Fruit fly (Drosophila melanogaster) whole organism, embryonic: ENCODE results near the gene Coq5.

Experiments
- B-H2 ChIP-seq: fragments of 200-800 bp; sonication (Bioruptor generic); optimal IDR thresholded peaks from 2 replicates; lab custom pipeline; 2018; ENCODE audit warnings: missing biosample characterization, mild to moderate bottlenecking, missing genetic modification characterization
- CG14050 ChIP-seq: fragments of 200-800 bp; sonication (Bioruptor generic); IDR thresholded peaks from 3 replicates; pipeline ENCODE4 v1.3.6; 2022; ENCODE audit warnings: missing biosample characterization, missing genetic modification characterization
- CG15479 ChIP-seq: fragments of 200-800 bp; sonication (Bioruptor generic); optimal IDR thresholded peaks from 3 replicates; lab custom pipeline; 2019; ENCODE audit warnings: missing biosample characterization, mild to moderate bottlenecking, missing genetic modification characterization, moderate library complexity
- CG15514 ChIP-seq: fragments of 200-800 bp; sonication (Bioruptor generic); optimal IDR thresholded peaks from 3 replicates; lab custom pipeline; 2017; ENCODE audit warnings: missing biosample characterization, missing genetic modification characterization, mild to moderate bottlenecking, moderate library complexity, missing genetic modification reagents
- CG16813 ChIP-seq: fragments of 200-800 bp; sonication (Bioruptor generic); IDR thresholded peaks from 3 replicates; pipeline ENCODE4 v1.3.6; 2022; ENCODE audit warnings: missing biosample characterization, missing genetic modification characterization; ENCODE audit not compliant: partially characterized antibody
- CG17186 ChIP-seq: fragments of 200-800 bp; sonication (Bioruptor generic); optimal IDR thresholded peaks from 3 replicates; lab custom pipeline; 2017; ENCODE audit warnings: missing biosample characterization, missing genetic modification reagents, missing genetic modification characterization
- CG17328 ChIP-seq: fragments of 200-800 bp; sonication (Bioruptor generic); IDR thresholded peaks from 2 replicates; pipeline ENCODE4 v1.3.6; 2022; ENCODE audit warnings: missing biosample characterization, missing genetic modification characterization
- CG18011 ChIP-seq: fragments of 200-800 bp; sonication (Bioruptor generic); optimal IDR thresholded peaks from 2 replicates; lab custom pipeline; 2017; ENCODE audit warnings: missing biosample characterization, missing genetic modification characterization, mild to moderate bottlenecking, moderate library complexity, missing genotype
- CG18764 ChIP-seq: fragments of 200-800 bp; sonication (Bioruptor generic); optimal IDR thresholded peaks from 3 replicates; lab custom pipeline; 2016; ENCODE audit warnings: missing biosample characterization, missing genetic modification characterization
- CG2199 ChIP-seq: fragments of 200-800 bp; sonication (Bioruptor generic); IDR thresholded peaks from 3 replicates; pipeline ENCODE4 v1.3.6; 2022; ENCODE audit warnings: missing biosample characterization, missing genetic modification characterization
- CG2889 ChIP-seq: fragments of 200-800 bp; sonication (Bioruptor generic); IDR thresholded peaks from 3 replicates; pipeline ENCODE4 v1.3.6; 2022; ENCODE audit warnings: missing biosample characterization, missing genetic modification characterization
- CG30403 ChIP-seq: fragments of 200-800 bp; sonication (Bioruptor generic); optimal IDR thresholded peaks from 3 replicates; lab custom pipeline; 2016; ENCODE audit warnings: missing biosample characterization, missing genetic modification characterization
- CG32532 ChIP-seq: fragments of 200-800 bp; sonication (Bioruptor generic); IDR thresholded peaks from 2 replicates; pipeline ENCODE4 v1.3.6; 2022; ENCODE audit warnings: missing biosample characterization, missing genetic modification characterization
- CG32767 ChIP-seq: fragments of 200-800 bp; sonication (Bioruptor generic); IDR thresholded peaks from 2 replicates; pipeline ENCODE4 v1.3.6; 2022; ENCODE audit warnings: missing biosample characterization, missing genetic modification characterization
- CG3726 ChIP-seq: fragments of 200-800 bp; sonication (Bioruptor generic); IDR thresholded peaks from 3 replicates; pipeline ENCODE4, ENCODE4 v1.3.6; 2022; ENCODE audit warnings: missing biosample characterization, missing genetic modification characterization
- CG6683 ChIP-seq: fragments of 200-800 bp; sonication (Bioruptor generic); optimal IDR thresholded peaks from 2 replicates; lab custom pipeline; 2017; ENCODE audit warnings: missing biosample characterization, mild to moderate bottlenecking, missing genetic modification characterization, missing genetic modification reagents
- CG6765 ChIP-seq: fragments of 200-800 bp; sonication (Bioruptor generic); optimal IDR thresholded peaks from 3 replicates; lab custom pipeline; 2017; ENCODE audit warnings: missing biosample characterization, mild to moderate bottlenecking, missing genetic modification characterization
- CG6791 ChIP-seq: fragments of 200-800 bp; sonication (Bioruptor generic); IDR thresholded peaks from 3 replicates; pipeline ENCODE4 v1.3.6; 2022; ENCODE audit warnings: missing biosample characterization, missing genetic modification characterization; ENCODE audit not compliant: partially characterized antibody
- CG7357 ChIP-seq: fragments of 200-800 bp; sonication (Bioruptor generic); IDR thresholded peaks from 3 replicates; pipeline ENCODE4 v1.3.6; 2022; ENCODE audit warnings: missing biosample characterization, missing genetic modification characterization
- CG8089 ChIP-seq: fragments of 200-800 bp; sonication (Bioruptor generic); optimal IDR thresholded peaks from 3 replicates; lab custom pipeline; 2016; ENCODE audit warnings: missing biosample characterization, missing genetic modification characterization
- CG8281 ChIP-seq: fragments of 200-800 bp; sonication (Bioruptor generic); optimal IDR thresholded peaks from 2 replicates; lab custom pipeline; 2018; ENCODE audit warnings: missing biosample characterization, mild to moderate bottlenecking, missing genetic modification characterization, moderate library complexity
- CrebB ChIP-seq: fragments of 200-800 bp; sonication (Bioruptor generic); optimal IDR thresholded peaks from 3 replicates; lab custom pipeline; 2018; ENCODE audit warnings: missing biosample characterization, mild to moderate bottlenecking, missing genetic modification characterization
- D19B ChIP-seq: fragments of 200-800 bp; sonication (Bioruptor generic); optimal IDR thresholded peaks from 2 replicates; lab custom pipeline; 2017; ENCODE audit warnings: missing biosample characterization, mild to moderate bottlenecking, missing genetic modification characterization
- Hr51 ChIP-seq, 2 experiments: fragments of 200-800 bp; sonication (Bioruptor generic); optimal IDR thresholded peaks; 2 replicates in 1 of 2; 3 replicates in 1 of 2; lab custom pipeline; 2016 to 2018; ENCODE audit warnings: missing biosample characterization in 2 of 2, missing genetic modification characterization in 2 of 2, mild to moderate bottlenecking in 1 of 2, moderate library complexity in 1 of 2
- Kr ChIP-seq: fragments of 200-800 bp; sonication (Bioruptor generic); optimal IDR thresholded peaks from 2 replicates; lab custom pipeline; 2017; ENCODE audit warnings: missing biosample characterization, mild to moderate bottlenecking, missing genetic modification characterization
- Lpt ChIP-seq: fragments of >200 bp; optimal IDR thresholded peaks from 2 replicates; lab custom pipeline; 2018; ENCODE audit warnings: missing biosample characterization, missing genetic modification characterization
- MTF-1 ChIP-seq: fragments of 200-800 bp; sonication (Bioruptor generic); optimal IDR thresholded peaks from 2 replicates; lab custom pipeline; 2018; ENCODE audit warnings: missing biosample characterization, mild to moderate bottlenecking, missing genetic modification characterization, borderline replicate concordance
- Meics ChIP-seq: fragments of 200-800 bp; sonication (Bioruptor generic); optimal IDR thresholded peaks from 2 replicates; lab custom pipeline; 2017; ENCODE audit warnings: missing biosample characterization, mild to moderate bottlenecking, missing genetic modification characterization
- Nf-YC ChIP-seq: fragments of 200-800 bp; optimal IDR thresholded peaks from 3 replicates; lab custom pipeline; 2019; ENCODE audit warnings: missing biosample characterization, mild to moderate bottlenecking, missing genetic modification characterization, moderate library complexity
- Rx ChIP-seq: fragments of 200-800 bp; sonication (Bioruptor generic); IDR thresholded peaks from 2 replicates; pipeline ENCODE4 v1.3.6; 2022; ENCODE audit warnings: missing biosample characterization, missing genetic modification characterization
- Sox100B ChIP-seq: fragments of 200-800 bp; sonication (Bioruptor generic); optimal IDR thresholded peaks from 3 replicates; lab custom pipeline; 2018; ENCODE audit warnings: missing biosample characterization, mild to moderate bottlenecking, missing genetic modification characterization
- bbx ChIP-seq: fragments of 200-800 bp; sonication (Bioruptor generic); IDR thresholded peaks from 2 replicates; pipeline ENCODE4 v1.3.6; 2022; ENCODE audit warnings: missing biosample characterization, missing genetic modification characterization; ENCODE audit not compliant: partially characterized antibody
- btn ChIP-seq: fragments of 200-800 bp; sonication (Bioruptor generic); optimal IDR thresholded peaks from 2 replicates; lab custom pipeline; 2016; ENCODE audit warnings: missing biosample characterization, missing genetic modification characterization
- cg ChIP-seq: fragments of 200-800 bp; sonication (Bioruptor generic); optimal IDR thresholded peaks from 3 replicates; lab custom pipeline; 2019; ENCODE audit warnings: missing biosample characterization, mild to moderate bottlenecking, missing genetic modification characterization, moderate library complexity
- corto ChIP-seq: fragments of 200-800 bp; sonication (Bioruptor generic); optimal IDR thresholded peaks from 2 replicates; lab custom pipeline; 2016; ENCODE audit warnings: missing biosample characterization, mild to moderate bottlenecking, missing genetic modification characterization, moderate library complexity
- croc ChIP-seq: fragments of 200-800 bp; sonication (Bioruptor generic); conservative IDR thresholded peaks from 3 replicates; pipeline ENCODE4 v1.3.6; 2022; ENCODE audit warnings: missing biosample characterization, missing genetic modification characterization
- dysf ChIP-seq: fragments of 200-800 bp; sonication (Bioruptor generic); IDR thresholded peaks from 3 replicates; pipeline ENCODE4 v1.3.6; 2022; ENCODE audit warnings: missing biosample characterization, missing genetic modification characterization
- eyg ChIP-seq: fragments of 200-800 bp; sonication (Bioruptor generic); optimal IDR thresholded peaks from 3 replicates; lab custom pipeline; 2016; ENCODE audit warnings: missing biosample characterization, missing genetic modification characterization
- fu2 ChIP-seq: fragments of 200-800 bp; sonication (Bioruptor generic); optimal IDR thresholded peaks from 2 replicates; lab custom pipeline; 2016; ENCODE audit warnings: missing biosample characterization, missing genetic modification characterization
- gcm2 ChIP-seq: fragments of 200-800 bp; sonication (Bioruptor generic); optimal IDR thresholded peaks from 2 replicates; lab custom pipeline; 2016; ENCODE audit warnings: missing biosample characterization, missing genetic modification characterization
- gt ChIP-seq: fragments of 200-800 bp; sonication (Bioruptor generic); IDR thresholded peaks from 2 replicates; pipeline ENCODE4 v1.3.6; 2022; ENCODE audit warnings: missing biosample characterization, missing genetic modification characterization
- knrl ChIP-seq: fragments of 200-800 bp; sonication (Bioruptor generic); IDR thresholded peaks from 3 replicates; pipeline ENCODE4 v1.3.6; 2022; ENCODE audit warnings: missing biosample characterization, missing genetic modification characterization; ENCODE audit not compliant: partially characterized antibody
- lola ChIP-seq, 3 experiments: fragments of >200 bp in 2 of 3; fragments of 200-800 bp in 1 of 3; sonication (Bioruptor generic) in 1 of 3; optimal IDR thresholded peaks; 2 replicates each; lab custom pipeline; 2017 to 2019; ENCODE audit warnings: missing biosample characterization in 3 of 3, missing genetic modification characterization in 3 of 3, mild to moderate bottlenecking in 1 of 3, moderate library complexity in 1 of 3
- mld ChIP-seq: fragments of 200-800 bp; sonication (Bioruptor generic); IDR thresholded peaks from 3 replicates; pipeline ENCODE4 v1.3.6; 2022; ENCODE audit warnings: missing biosample characterization, missing genetic modification characterization; ENCODE audit not compliant: partially characterized antibody
- pfk ChIP-seq: fragments of 200-800 bp; sonication (Bioruptor generic); optimal IDR thresholded peaks from 2 replicates; lab custom pipeline; 2018; ENCODE audit warnings: missing biosample characterization, mild to moderate bottlenecking, missing genetic modification characterization, moderate library complexity
- pros ChIP-seq: fragments of 200-800 bp; sonication (Bioruptor generic); optimal IDR thresholded peaks from 3 replicates; lab custom pipeline; 2019; ENCODE audit warnings: missing biosample characterization, mild to moderate bottlenecking, missing genetic modification characterization, moderate library complexity
- sc ChIP-seq, 3 experiments: fragments of >200 bp in 2 of 3; fragments of 200-800 bp in 1 of 3; sonication (Bioruptor generic) in 1 of 3; optimal IDR thresholded peaks; 2 replicates in 2 of 3; 3 replicates in 1 of 3; lab custom pipeline; 2017; ENCODE audit warnings: mild to moderate bottlenecking in 1 of 3, missing biosample characterization in 1 of 3, missing genetic modification characterization in 1 of 3, missing genetic modification reagents in 1 of 3
- sens ChIP-seq: fragments of 200-800 bp; sonication (Bioruptor generic); peaks from one replicate; lab custom pipeline; 2016; ENCODE audit warnings: missing biosample characterization, missing genetic modification characterization
- slbo ChIP-seq: fragments of 200-800 bp; sonication (Bioruptor generic); IDR thresholded peaks from 2 replicates; pipeline ENCODE4 v1.3.6; 2022; ENCODE audit warnings: missing biosample characterization, missing genetic modification characterization
- sug ChIP-seq: fragments of 200-800 bp; optimal IDR thresholded peaks from 2 replicates; lab custom pipeline; 2019; ENCODE audit warnings: missing biosample characterization, mild to moderate bottlenecking, missing genetic modification characterization, moderate library complexity

The Coq5 gene

dm6 chrX:13143100-13143499 lies 51.3 kb downstream of the Coq5 start (continued):
- peak; percentile 45 for TF ChIP-seq Sox100B (GFP tag; lab: Kevin White, UChicago)
- TF ChIP-seq Rx = peak; percentile 35; the same call in 1 of the 2 replicates
- TF ChIP-seq corto = no peak
- no peak for TF ChIP-seq CG18011 (GFP tag; lab: Kevin White, UChicago)
- no peak for TF ChIP-seq sug (tag; lab: Kevin White, UChicago)
- no peak for TF ChIP-seq cg
- TF ChIP-seq B-H2 (GFP tag; lab: Kevin White, UChicago) = no peak
- TF ChIP-seq gt (GFP tag; lab: Robert Waterston, UW) = no peak
- TF ChIP-seq gcm2 (GFP tag; lab: Kevin White, UChicago) = no peak
- TF ChIP-seq pfk (GFP tag; lab: Kevin White, UChicago) = no peak
- TF ChIP-seq CG8089 (GFP tag; lab: Kevin White, UChicago) = no peak
- TF ChIP-seq dysf (GFP tag; lab: Robert Waterston, UW) = peak; percentile 46; the same call in 2 of the 3 replicates
- no peak for TF ChIP-seq Kr (GFP tag; lab: Kevin White, UChicago)
- TF ChIP-seq CG6683 (GFP tag; lab: Kevin White, UChicago) = no peak
- no peak for TF ChIP-seq knrl (GFP tag; lab: Robert Waterston, UW)
- no peak for TF ChIP-seq CG3726 (GFP tag; lab: Robert Waterston, UW)
- no peak for TF ChIP-seq pros (GFP tag; lab: Kevin White, UChicago)
- no peak for TF ChIP-seq CG6765 (GFP tag; lab: Kevin White, UChicago)
- TF ChIP-seq D19B (GFP tag; lab: Kevin White, UChicago) = no peak
- TF ChIP-seq CG18764 (GFP tag; lab: Kevin White, UChicago) = no peak
- TF ChIP-seq CG7357 = no peak
- 0 out of 2 replicates have a peak, but pooled peaks have one; percentile 37 for TF ChIP-seq CG32767 (GFP tag; lab: Robert Waterston, UW)
- TF ChIP-seq CG17186 (GFP tag; lab: Kevin White, UChicago) = no peak
- no peak for TF ChIP-seq fu2
- no peak for TF ChIP-seq CrebB (tag; lab: Kevin White, UChicago)
- no peak for TF ChIP-seq eyg (GFP tag; lab: Kevin White, UChicago)
- peak; percentile 28; the same call in 1 of the 2 replicates for TF ChIP-seq CG32532 (GFP tag; lab: Robert Waterston, UW)
- TF ChIP-seq slbo (GFP tag; lab: Robert Waterston, UW) = peak; percentile 37
- TF ChIP-seq CG17328 (GFP tag; lab: Robert Waterston, UW) = peak; percentile 59
- TF ChIP-seq CG15514 = no peak
- no peak for TF ChIP-seq CG16813 (GFP tag; lab: Robert Waterston, UW)
- peak; percentile 2 for TF ChIP-seq CG15479 (GFP tag; lab: Kevin White, UChicago)
- no peak for TF ChIP-seq CG2199 (GFP tag; lab: Robert Waterston, UW)
- no peak for TF ChIP-seq sc (optimal IDR thresholded peaks at IDR 0.05; lab: Kevin White, UChicago)
- no peak for TF ChIP-seq sc (GFP tag; optimal IDR thresholded peaks at IDR 0.05; lab: Kevin White, UChicago)
- TF ChIP-seq btn = no peak
- no peak for TF ChIP-seq bbx
- TF ChIP-seq CG2889 (GFP tag; lab: Robert Waterston, UW) = no peak
- TF ChIP-seq sens (GFP tag; lab: Kevin White, UChicago) = peak; percentile 46
- no peak for TF ChIP-seq mld (GFP tag; lab: Robert Waterston, UW)
- no peak for TF ChIP-seq CG6791 (GFP tag; lab: Robert Waterston, UW)
- no peak for TF ChIP-seq croc
- TF ChIP-seq Meics (GFP tag; lab: Kevin White, UChicago) = no peak
- peak in 1 of 2 experiments; percentile 78 for TF ChIP-seq Hr51 (GFP tag; optimal IDR thresholded peaks at IDR 0.05; lab: Kevin White, UChicago)
- TF ChIP-seq CG30403 = peak; percentile 18
- TF ChIP-seq CG8281 = no peak
- no peak for TF ChIP-seq Nf-YC (tag; lab: Kevin White, UChicago)
- peak in 1 of 3 experiments; percentile 18 for TF ChIP-seq lola (GFP tag; optimal IDR thresholded peaks at IDR 0.05; lab: Kevin White, UChicago)
- no peak for TF ChIP-seq Lpt (GFP tag; lab: Kevin White, UChicago)
- no peak for TF ChIP-seq CG14050 (GFP tag; lab: Robert Waterston, UW)
- no peak for TF ChIP-seq MTF-1
